Worm (Caenorhabditis elegans): ENCODE measurements around the gene gst-5.

ce11 chrII:10995600-10995999 lies 45.4 kb downstream of the gst-5 start:
- TF ChIP-seq nhr-76 (tag; optimal IDR thresholded peaks at IDR 0.05) (no peak), zip-11 (GFP tag; IDR thresholded peaks at IDR 0.05) (no peak), lsy-2 (tag; optimal IDR thresholded peaks at IDR 0.05) (no peak), nhr-25 (tag; optimal IDR thresholded peaks at IDR 0.05; ENCODE audit: borderline replicate concordance, insufficient read depth) (no peak), D1046.2 (GFP tag; IDR thresholded peaks at IDR 0.05) (no peak), lir-3 (tag; optimal IDR thresholded peaks at IDR 0.05) (no peak), ama-1 (optimal IDR thresholded peaks at IDR 0.05) (no peak), ceh-28 (tag; optimal IDR thresholded peaks at IDR 0.05) (no peak), cey-2 (tag; optimal IDR thresholded peaks at IDR 0.05; ENCODE audit: borderline replicate concordance, insufficient read depth) (no peak), pqm-1 (tag; optimal IDR thresholded peaks at IDR 0.05) (no peak)
